Fruit fly (Drosophila melanogaster): Measurements from ENCODE around the gene CG1578.

Gene CG1578

DNA sequence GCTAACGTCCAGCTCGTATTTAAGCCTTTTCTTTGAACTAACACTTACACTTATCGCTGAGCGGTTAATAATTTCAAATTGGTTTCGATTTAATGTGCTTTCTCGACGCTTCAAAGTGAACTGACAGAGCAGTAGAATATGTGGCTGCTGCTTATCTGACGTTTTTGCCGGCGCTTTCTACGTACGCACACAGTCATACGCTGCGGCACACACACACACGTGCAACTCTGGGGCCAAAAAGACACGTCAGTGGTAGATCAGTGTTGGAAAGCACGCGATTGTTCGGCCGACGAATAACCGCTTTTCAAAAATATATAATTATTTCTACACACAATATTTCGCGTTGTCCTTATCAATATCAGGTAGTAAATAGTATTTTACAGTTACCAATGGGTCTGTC lies 10.2 kb downstream of the CG1578 start (continued):
- peak; percentile 51 for TF ChIP-seq CG3847 (GFP tag; IDR thresholded peaks at IDR 0.05)
- TF ChIP-seq Hmr (GFP tag; optimal IDR thresholded peaks at IDR 0.05) = peak; percentile 47
- TF ChIP-seq CG10543 (GFP tag; optimal IDR thresholded peaks at IDR 0.05) = no peak
- TF ChIP-seq vvl (GFP tag; IDR thresholded peaks at IDR 0.05) = peak; percentile 37; the same call in 1 of the 2 replicates
- peak; percentile 6 for TF ChIP-seq CG15269 (tag; optimal IDR thresholded peaks at IDR 0.05)
- TF ChIP-seq stwl (tag; optimal IDR thresholded peaks at IDR 0.05) = peak; percentile 72
- TF ChIP-seq crc (GFP tag; optimal IDR thresholded peaks at IDR 0.05) = no peak
- TF ChIP-seq zf30C (GFP tag; optimal IDR thresholded peaks at IDR 0.05) = peak; percentile 19
- no peak for TF ChIP-seq gcm (GFP tag; optimal IDR thresholded peaks at IDR 0.05)
- TF ChIP-seq CG12155 (GFP tag; optimal IDR thresholded peaks at IDR 0.05) = no peak
- 0 out of 3 replicates have a peak, but pooled peaks have one; percentile 9 for TF ChIP-seq z (GFP tag; IDR thresholded peaks at IDR 0.05)
- TF ChIP-seq CG7372 (GFP tag; IDR thresholded peaks at IDR 0.05) = no peak
- TF ChIP-seq CG4854 (GFP tag; optimal IDR thresholded peaks at IDR 0.05) = no peak
- no peak for TF ChIP-seq CG4404 (GFP tag; IDR thresholded peaks at IDR 0.05)
- peak; percentile 87 for TF ChIP-seq Med (GFP tag)
- TF ChIP-seq hkb (optimal IDR thresholded peaks at IDR 0.05) = no peak
- TF ChIP-seq hkb (GFP tag; IDR thresholded peaks at IDR 0.05) = peak; percentile 57
- TF ChIP-seq Adf1 (GFP tag; IDR thresholded peaks at IDR 0.05) = peak; percentile 26; the same call in 1 of the 2 replicates
- TF ChIP-seq CG6654 (GFP tag; optimal IDR thresholded peaks at IDR 0.05) = no peak
- TF ChIP-seq D (optimal IDR thresholded peaks at IDR 0.05) = no peak
- peak; percentile 4 for TF ChIP-seq D (GFP tag; optimal IDR thresholded peaks at IDR 0.05)
- no peak for TF ChIP-seq CG8290 (GFP tag; optimal IDR thresholded peaks at IDR 0.05)
- TF ChIP-seq CG8290 (tag; optimal IDR thresholded peaks at IDR 0.05) = peak in 1 of 2 experiments; percentile 62
- no peak for TF ChIP-seq wor (GFP tag; IDR thresholded peaks at IDR 0.05)
- TF ChIP-seq ase (GFP tag; IDR thresholded peaks at IDR 0.05) = no peak
- peak; percentile 65 for TF ChIP-seq Ets65A (GFP tag)
- no peak for TF ChIP-seq abd-A (tag; optimal IDR thresholded peaks at IDR 0.05)
- TF ChIP-seq cg (GFP tag; optimal IDR thresholded peaks at IDR 0.05) = peak; percentile 82
- TF ChIP-seq CG16815 (GFP tag; optimal IDR thresholded peaks at IDR 0.05) = no peak
- peak in 1 of 2 experiments; percentile 8 for TF ChIP-seq dpn (GFP tag; optimal IDR thresholded peaks at IDR 0.05)
- peak; percentile 12 for TF ChIP-seq Fer3 (tag; optimal IDR thresholded peaks at IDR 0.05)
- no peak for TF ChIP-seq CG3726 (GFP tag; IDR thresholded peaks at IDR 0.05)
- TF ChIP-seq gfzf (GFP tag; optimal IDR thresholded peaks at IDR 0.05) = peak; percentile 12
- no peak for TF ChIP-seq Sox100B (GFP tag; optimal IDR thresholded peaks at IDR 0.05)
- TF ChIP-seq CG34376 (GFP tag; optimal IDR thresholded peaks at IDR 0.05) = peak; percentile 36
- TF ChIP-seq NfI (GFP tag; optimal IDR thresholded peaks at IDR 0.05) = peak; percentile 37
- 0 out of 3 replicates have a peak, but pooled peaks have one; percentile 27 for TF ChIP-seq knrl (GFP tag; IDR thresholded peaks at IDR 0.05; ENCODE audit: partially characterized antibody)
- peak; percentile 52 for TF ChIP-seq CG18599 (GFP tag; optimal IDR thresholded peaks at IDR 0.05)
- peak; percentile 3 for TF ChIP-seq ATbp (GFP tag; optimal IDR thresholded peaks at IDR 0.05)
- TF ChIP-seq HLHmδ (GFP tag; optimal IDR thresholded peaks at IDR 0.05) = peak; percentile 33
- peak; percentile 37 for TF ChIP-seq Dp (GFP tag; optimal IDR thresholded peaks at IDR 0.05)
- no peak for TF ChIP-seq CG15479 (GFP tag; optimal IDR thresholded peaks at IDR 0.05)
- peak in 1 of 2 experiments; percentile 3 for TF ChIP-seq bsh (GFP tag; optimal IDR thresholded peaks at IDR 0.05)
- TF ChIP-seq CG8281 (tag; optimal IDR thresholded peaks at IDR 0.05) = no peak
- no peak for TF ChIP-seq Eip74EF (GFP tag; optimal IDR thresholded peaks at IDR 0.05)
- no peak for TF ChIP-seq Hr39 (optimal IDR thresholded peaks at IDR 0.05)
- TF ChIP-seq Mes4 (GFP tag; optimal IDR thresholded peaks at IDR 0.05) = no peak
- TF ChIP-seq CG7987 (GFP tag; optimal IDR thresholded peaks at IDR 0.05) = peak; percentile 24
- no peak for TF ChIP-seq CG1024 (GFP tag; IDR thresholded peaks at IDR 0.05)
- TF ChIP-seq CG3407 (GFP tag; optimal IDR thresholded peaks at IDR 0.05) = no peak
- peak; percentile 17 for TF ChIP-seq HHEX (GFP tag; optimal IDR thresholded peaks at IDR 0.05)

Data from whole organism, embryonic.